Fruit fly (Drosophila melanogaster): ENCODE data around the gene Klp31E.

Gene Klp31E

DNA sequence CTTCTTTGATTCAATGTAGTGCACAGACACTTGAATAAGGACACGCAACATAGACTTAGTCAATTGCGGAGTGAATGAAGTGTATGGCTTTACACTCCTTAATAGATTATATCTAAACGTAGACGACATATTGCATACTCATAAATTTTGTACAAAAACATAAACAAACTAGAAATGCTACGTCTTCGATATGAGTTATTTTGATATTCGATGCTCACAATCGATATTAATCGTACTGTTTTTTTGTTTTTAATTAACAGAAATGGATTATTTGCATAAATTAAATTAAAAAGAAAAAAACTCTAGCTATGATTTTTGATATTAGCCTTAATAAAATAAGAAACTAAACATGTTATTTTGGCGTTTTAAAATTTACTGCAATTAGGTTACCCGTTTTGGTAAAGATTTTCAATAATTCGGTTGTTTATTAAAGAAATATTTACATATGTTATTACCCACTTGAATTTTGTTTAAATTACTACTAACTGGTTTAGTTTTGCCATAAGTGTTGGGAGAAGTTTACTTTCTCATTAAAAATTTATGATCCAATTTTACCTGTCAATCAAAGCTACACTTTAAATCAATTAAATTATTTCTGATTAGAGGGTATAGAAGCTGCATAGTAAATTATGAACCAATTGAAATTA is 8.7 kb upstream of the Klp31E start, which contains the start of the genes CG17768, LSm-4 and Ir31a (continued):
- TF ChIP-seq MESR4 (GFP tag; optimal IDR thresholded peaks at IDR 0.05) (peak; percentile 42), MBD-R2 (GFP tag; IDR thresholded peaks at IDR 0.05) (peak; percentile 46; the same call in 1 of the 2 replicates), fd102C (GFP tag; optimal IDR thresholded peaks at IDR 0.05) (no peak), CG14014 (GFP tag; IDR thresholded peaks at IDR 0.05) (no peak), jing (GFP tag; optimal IDR thresholded peaks at IDR 0.05) (no peak), ase (GFP tag; IDR thresholded peaks at IDR 0.05) (no peak), CG15011 (GFP tag; optimal IDR thresholded peaks at IDR 0.05) (no peak), Adf1 (GFP tag; IDR thresholded peaks at IDR 0.05) (no peak), CG2199 (GFP tag; IDR thresholded peaks at IDR 0.05) (no peak), sd (tag; optimal IDR thresholded peaks at IDR 0.05) (no peak), Ssrp (tag; optimal IDR thresholded peaks at IDR 0.05) (no peak), CG12236 (GFP tag; optimal IDR thresholded peaks at IDR 0.05) (no peak), Optix (GFP tag; IDR thresholded peaks at IDR 0.05) (no peak), pros (GFP tag; optimal IDR thresholded peaks at IDR 0.05) (no peak), CG14441 (GFP tag; IDR thresholded peaks at IDR 0.05) (no peak), Hr78 (GFP tag; optimal IDR thresholded peaks at IDR 0.05) (no peak), twi (tag; optimal IDR thresholded peaks at IDR 0.05) (no peak), hkb (optimal IDR thresholded peaks at IDR 0.05) (no peak), hkb (GFP tag; IDR thresholded peaks at IDR 0.05) (no peak), Bgb (GFP tag; IDR thresholded peaks at IDR 0.05; ENCODE audit: partially characterized antibody) (peak; percentile 80), Doc3 (GFP tag; IDR thresholded peaks at IDR 0.05; ENCODE audit: partially characterized antibody) (peak; percentile 88), az2 (GFP tag; optimal IDR thresholded peaks at IDR 0.05) (no peak), gcm (GFP tag; optimal IDR thresholded peaks at IDR 0.05) (no peak), sc (optimal IDR thresholded peaks at IDR 0.05) (no peak), sc (GFP tag; optimal IDR thresholded peaks at IDR 0.05) (no peak), CG33557 (GFP tag; optimal IDR thresholded peaks at IDR 0.05) (no peak), Antp (GFP tag; optimal IDR thresholded peaks at IDR 0.05) (no peak), vvl (GFP tag; IDR thresholded peaks at IDR 0.05) (peak; percentile 84), Abd-B (GFP tag; optimal IDR thresholded peaks at IDR 0.05) (no peak), CG8290 (GFP tag; optimal IDR thresholded peaks at IDR 0.05) (peak; percentile 27), CG8290 (tag; optimal IDR thresholded peaks at IDR 0.05) (no peak), TFAM (GFP tag; optimal IDR thresholded peaks at IDR 0.05) (no peak), wor (GFP tag; IDR thresholded peaks at IDR 0.05) (no peak), mld (GFP tag; IDR thresholded peaks at IDR 0.05; ENCODE audit: partially characterized antibody) (0 out of 3 replicates have a peak, but pooled peaks have one; percentile 59), Rfx (GFP tag; IDR thresholded peaks at IDR 0.05) (no peak), CG15479 (GFP tag; optimal IDR thresholded peaks at IDR 0.05) (no peak), Fer2 (tag; optimal IDR thresholded peaks at IDR 0.05) (no peak), tup (GFP tag; optimal IDR thresholded peaks at IDR 0.05) (no peak), Mrtf (GFP tag; IDR thresholded peaks at IDR 0.05) (no peak), CkIIα-i1 (GFP tag; IDR thresholded peaks at IDR 0.05) (no peak), Asciz (GFP tag; optimal IDR thresholded peaks at IDR 0.05) (no peak), CG6854 (GFP tag; optimal IDR thresholded peaks at IDR 0.05) (no peak), maf-S (GFP tag; optimal IDR thresholded peaks at IDR 0.05) (no peak), CG12659 (GFP tag; optimal IDR thresholded peaks at IDR 0.05) (peak; percentile 25), pzg (GFP tag; optimal IDR thresholded peaks at IDR 0.05) (peak; percentile 20), cas (GFP tag; IDR thresholded peaks at IDR 0.05) (no peak), pan (optimal IDR thresholded peaks at IDR 0.05) (no peak), pan (GFP tag; optimal IDR thresholded peaks at IDR 0.05 in 1 of 2, IDR thresholded peaks at IDR 0.05 in 1 of 2) (no peak), CG7963 (GFP tag; IDR thresholded peaks at IDR 0.05; ENCODE audit: partially characterized antibody) (peak; percentile 39; the same call in 1 of the 3 replicates), nom (GFP tag; optimal IDR thresholded peaks at IDR 0.05) (no peak), CG10431 (GFP tag; optimal IDR thresholded peaks at IDR 0.05) (no peak)

Measured in whole organism, embryonic.